Fruit fly (Drosophila melanogaster) whole organism, prepupa: ENCODE data around the gene CG6928.

Experiments used
- CG10631 ChIP-seq: fragments of 200-800 bp; sonication (Bioruptor generic); optimal IDR thresholded peaks from 2 replicates; lab custom pipeline; 2016; ENCODE audit warnings: missing biosample characterization, missing genetic modification characterization
- CG10669 ChIP-seq: fragments of 200-800 bp; sonication (Bioruptor generic); optimal IDR thresholded peaks from 3 replicates; lab custom pipeline; 2018; ENCODE audit warnings: missing biosample characterization, mild to moderate bottlenecking, missing genetic modification characterization, moderate library complexity
- CG11294 ChIP-seq: fragments of 200-800 bp; sonication (Bioruptor generic); IDR thresholded peaks from 2 replicates; pipeline ENCODE4 v1.3.6; 2022; ENCODE audit warnings: missing biosample characterization, missing genetic modification characterization
- CG11762 ChIP-seq: fragments of 200-800 bp; sonication (Bioruptor generic); optimal IDR thresholded peaks from 3 replicates; lab custom pipeline; 2016; ENCODE audit warnings: missing biosample characterization, missing genetic modification characterization; ENCODE audit not compliant: insufficient read depth
- CG11902 ChIP-seq: fragments of 200-800 bp; sonication (Bioruptor generic); optimal IDR thresholded peaks from 3 replicates; lab custom pipeline; 2016; ENCODE audit warnings: missing biosample characterization, missing genetic modification characterization
- CG15336 ChIP-seq: fragments of 200-800 bp; sonication (Bioruptor generic); IDR thresholded peaks from 2 replicates; pipeline ENCODE4 v1.3.6; 2022; ENCODE audit warnings: missing biosample characterization, missing genetic modification characterization
- CG16779 ChIP-seq: fragments of 200-800 bp; sonication (Bioruptor generic); optimal IDR thresholded peaks from 3 replicates; lab custom pipeline; 2017; ENCODE audit warnings: missing biosample characterization, mild to moderate bottlenecking, missing genetic modification characterization
- CG3032 ChIP-seq: fragments of 200-800 bp; optimal IDR thresholded peaks from 2 replicates; lab custom pipeline; 2019; ENCODE audit warnings: missing biosample characterization, mild to moderate bottlenecking, missing genetic modification characterization, moderate library complexity
- CG31627 ChIP-seq: fragments of 200-800 bp; sonication (Bioruptor generic); optimal IDR thresholded peaks from 3 replicates; lab custom pipeline; 2016; ENCODE audit warnings: missing biosample characterization, missing genetic modification characterization
- CG34406 ChIP-seq: fragments of 200-800 bp; sonication (Bioruptor generic); optimal IDR thresholded peaks from 3 replicates; lab custom pipeline; 2016; ENCODE audit warnings: missing biosample characterization, missing genetic modification characterization
- CG3919 ChIP-seq: fragments of 200-800 bp; sonication (Bioruptor generic); optimal IDR thresholded peaks from 3 replicates; lab custom pipeline; 2016; ENCODE audit warnings: missing biosample characterization, missing genetic modification characterization
- CG4318 ChIP-seq: fragments of 200-800 bp; sonication (Bioruptor generic); optimal IDR thresholded peaks from 3 replicates; lab custom pipeline; 2017; ENCODE audit warnings: missing biosample characterization, mild to moderate bottlenecking, missing genetic modification characterization
- CG6163 ChIP-seq: fragments of 200-800 bp; sonication (Bioruptor generic); IDR thresholded peaks from 3 replicates; pipeline ENCODE4 v1.3.6; 2022; ENCODE audit warnings: missing biosample characterization, missing genetic modification characterization
- CG6792 ChIP-seq: fragments of 200-800 bp; sonication (Bioruptor generic); optimal IDR thresholded peaks from 3 replicates; lab custom pipeline; 2016; ENCODE audit warnings: missing biosample characterization, missing genetic modification characterization
- CG6808 ChIP-seq: fragments of 200-800 bp; sonication (Bioruptor generic); optimal IDR thresholded peaks from 3 replicates; lab custom pipeline; 2017; ENCODE audit warnings: missing biosample characterization, missing genetic modification characterization, mild to moderate bottlenecking, moderate library complexity, missing genetic modification reagents
- CG6854 ChIP-seq: fragments of 200-800 bp; sonication (Bioruptor generic); optimal IDR thresholded peaks from 2 replicates; lab custom pipeline; 2017; ENCODE audit warnings: missing biosample characterization, mild to moderate bottlenecking, missing genetic modification characterization
- CG7368 ChIP-seq: fragments of 200-800 bp; sonication (Bioruptor generic); optimal IDR thresholded peaks from 3 replicates; lab custom pipeline; 2016; ENCODE audit warnings: missing biosample characterization, missing genetic modification characterization
- CG8319 ChIP-seq: fragments of 200-800 bp; sonication (Bioruptor generic); optimal IDR thresholded peaks from 3 replicates; lab custom pipeline; 2016; ENCODE audit warnings: missing biosample characterization, missing genetic modification characterization
- CG9139 ChIP-seq: fragments of 200-800 bp; sonication (Bioruptor generic); optimal IDR thresholded peaks from 3 replicates; lab custom pipeline; 2017; ENCODE audit warnings: missing biosample characterization, mild to moderate bottlenecking, missing genetic modification characterization
- Eip75B ChIP-seq: fragments of 200-800 bp; sonication (Bioruptor generic); optimal IDR thresholded peaks from 3 replicates; lab custom pipeline; 2016; ENCODE audit warnings: missing biosample characterization, missing genetic modification characterization
- Eip78C ChIP-seq: fragments of 200-800 bp; sonication (Bioruptor generic); peaks from one replicate; lab custom pipeline; 2016; ENCODE audit warnings: missing biosample characterization, missing genetic modification characterization
- Eip93F ChIP-seq: fragments of 200-800 bp; sonication (Bioruptor generic); optimal IDR thresholded peaks from 2 replicates; lab custom pipeline; 2016; ENCODE audit warnings: missing biosample characterization, mild to moderate bottlenecking, missing genetic modification characterization
- Ets21C ChIP-seq: fragments of 200-800 bp; sonication (Bioruptor generic); optimal IDR thresholded peaks from 3 replicates; lab custom pipeline; 2016; ENCODE audit warnings: missing biosample characterization, missing genetic modification characterization
- Ets96B ChIP-seq: fragments of 200-800 bp; optimal IDR thresholded peaks from 2 replicates; lab custom pipeline; 2019; ENCODE audit warnings: missing biosample characterization, mild to moderate bottlenecking, missing genetic modification characterization, moderate library complexity
- Gug ChIP-seq: fragments of 200-800 bp; sonication (Bioruptor generic); IDR thresholded peaks from 2 replicates; pipeline ENCODE4 v1.3.6; 2022; ENCODE audit warnings: missing biosample characterization, missing genetic modification characterization
- Hr38 ChIP-seq: sonication (Bioruptor generic); optimal IDR thresholded peaks from 2 replicates; lab custom pipeline; 2016; ENCODE audit warnings: missing biosample characterization, missing genetic modification characterization
- Hr39 ChIP-seq: fragments of 200-800 bp; sonication (Bioruptor generic); optimal IDR thresholded peaks from 2 replicates; lab custom pipeline; 2016; ENCODE audit warnings: missing biosample characterization, missing genetic modification characterization
- Hr4 ChIP-seq: fragments of 200-800 bp; sonication (Bioruptor generic); optimal IDR thresholded peaks from 3 replicates; lab custom pipeline; 2016; ENCODE audit warnings: missing biosample characterization, missing genetic modification characterization
- Lpt ChIP-seq: fragments of 200-800 bp; sonication (Bioruptor generic); optimal IDR thresholded peaks from 3 replicates; lab custom pipeline; 2016; ENCODE audit warnings: missing biosample characterization, missing genetic modification characterization
- Met ChIP-seq: fragments of 200-800 bp; sonication (Bioruptor generic); optimal IDR thresholded peaks from 3 replicates; lab custom pipeline; 2016; ENCODE audit warnings: missing biosample characterization, missing genetic modification characterization
- OdsH ChIP-seq: fragments of 200-800 bp; sonication (Bioruptor generic); optimal IDR thresholded peaks from 3 replicates; lab custom pipeline; 2016; ENCODE audit warnings: missing biosample characterization, missing genetic modification characterization
- Sox102F ChIP-seq: fragments of 200-800 bp; sonication (Bioruptor generic); optimal IDR thresholded peaks from 2 replicates; lab custom pipeline; 2016; ENCODE audit warnings: missing biosample characterization, mild to moderate bottlenecking, missing genetic modification characterization
- Sox14 ChIP-seq: fragments of 200-800 bp; sonication (Bioruptor generic); optimal IDR thresholded peaks from 3 replicates; lab custom pipeline; 2016; ENCODE audit warnings: missing biosample characterization, missing genetic modification characterization
- Sox15 ChIP-seq: fragments of 200-800 bp; sonication (Bioruptor generic); optimal IDR thresholded peaks from 3 replicates; lab custom pipeline; 2016; ENCODE audit warnings: missing biosample characterization, missing genetic modification characterization
- achi ChIP-seq: fragments of 200-800 bp; sonication (Bioruptor generic); optimal IDR thresholded peaks from 3 replicates; lab custom pipeline; 2016; ENCODE audit warnings: missing biosample characterization, missing genetic modification characterization
- acj6 ChIP-seq: fragments of 200-800 bp; sonication (Bioruptor generic); optimal IDR thresholded peaks from 3 replicates; lab custom pipeline; 2016; ENCODE audit warnings: missing biosample characterization, missing genetic modification characterization
- cyc ChIP-seq: fragments of 200-800 bp; sonication (Bioruptor generic); optimal IDR thresholded peaks from 3 replicates; lab custom pipeline; 2016; ENCODE audit warnings: missing biosample characterization, missing genetic modification characterization
- dac ChIP-seq: fragments of 200-800 bp; sonication (Bioruptor generic); optimal IDR thresholded peaks from 2 replicates; lab custom pipeline; 2017; ENCODE audit warnings: missing biosample characterization, mild to moderate bottlenecking, missing genetic modification characterization
- eg ChIP-seq: fragments of 200-800 bp; sonication (Bioruptor generic); IDR thresholded peaks from 3 replicates; pipeline ENCODE4 v1.3.6; 2022; ENCODE audit warnings: missing biosample characterization, missing genetic modification characterization
- esn ChIP-seq: fragments of 200-800 bp; sonication (Bioruptor generic); optimal IDR thresholded peaks from 2 replicates; lab custom pipeline; 2016; ENCODE audit warnings: missing biosample characterization, mild to moderate bottlenecking, missing genetic modification characterization, moderate library complexity
- fd85E ChIP-seq: fragments of 200-800 bp; sonication (Bioruptor generic); optimal IDR thresholded peaks from 3 replicates; lab custom pipeline; 2016; ENCODE audit warnings: missing biosample characterization, missing genetic modification characterization
- fkh ChIP-seq: fragments of 200-800 bp; sonication (Bioruptor generic); optimal IDR thresholded peaks from 3 replicates; lab custom pipeline; 2017; ENCODE audit warnings: missing biosample characterization, mild to moderate bottlenecking, missing genetic modification characterization, moderate library complexity
- lz ChIP-seq: fragments of 200-800 bp; sonication (Bioruptor generic); optimal IDR thresholded peaks from 3 replicates; lab custom pipeline; 2016; ENCODE audit warnings: missing biosample characterization, missing genetic modification characterization
- salr ChIP-seq, 2 experiments: fragments of 200-800 bp; sonication (Bioruptor generic); optimal IDR thresholded peaks; 3 replicates each; lab custom pipeline; 2016 to 2018; ENCODE audit warnings: missing biosample characterization in 2 of 2, missing genetic modification characterization in 2 of 2, mild to moderate bottlenecking in 1 of 2
- topi ChIP-seq: fragments of 200-800 bp; sonication (Bioruptor generic); optimal IDR thresholded peaks from 3 replicates; lab custom pipeline; 2016; ENCODE audit warnings: missing biosample characterization, missing genetic modification characterization

Gene CG6928

DNA sequence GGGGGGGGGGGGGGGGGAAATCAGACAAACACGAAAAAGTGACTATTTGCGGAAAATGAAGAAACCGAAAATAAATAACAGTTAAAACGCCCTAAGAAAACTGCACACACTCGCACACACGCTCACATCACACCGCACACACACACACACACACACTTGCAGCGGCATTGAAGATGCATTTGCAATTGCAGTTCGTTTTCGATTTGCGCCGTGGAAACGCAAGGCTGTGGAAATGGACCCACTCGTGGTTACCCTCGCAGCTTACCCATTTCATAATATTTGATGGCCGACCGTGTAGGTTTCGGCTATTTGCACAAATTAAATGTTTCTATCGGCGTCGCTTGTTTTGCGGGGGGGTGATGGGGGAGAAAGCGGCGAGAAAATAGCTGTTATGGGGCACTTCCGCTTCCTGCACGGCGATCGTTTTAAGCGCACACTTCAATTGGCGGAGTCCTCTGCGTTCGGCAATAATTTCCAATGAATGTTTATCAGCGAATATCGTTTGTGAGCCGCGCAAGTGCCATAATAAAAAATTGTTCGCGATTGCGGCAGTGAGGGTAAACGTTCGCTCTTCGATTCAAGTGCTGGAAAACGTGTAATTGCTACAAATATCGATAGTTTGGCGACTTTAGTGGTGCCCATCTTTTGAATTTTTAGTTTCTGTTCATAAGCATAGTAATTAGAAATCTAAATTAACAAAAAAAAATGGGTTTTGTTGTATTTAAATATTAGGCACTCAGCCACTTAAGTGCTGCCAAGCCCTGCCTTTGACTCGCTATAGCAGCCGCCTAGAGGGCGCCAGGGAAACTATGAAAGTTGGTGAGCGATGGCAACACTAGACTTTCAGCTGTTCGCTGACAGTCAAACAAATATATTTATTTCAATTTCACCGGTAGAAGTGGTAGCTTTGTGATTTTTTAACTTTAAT, at the start of gene CG6928, which contains the start of gene Pop2:
Gene CG6928, plus strand, starts transcription at position 835 of the 928 bp plus-strand sequence.
Gene Pop2, minus strand, starts transcription at position 595 of the 928 bp plus-strand sequence.
- TF ChIP-seq CG11902 (GFP tag; lab: Kevin White, UChicago) = peak; percentile 39
- TF ChIP-seq Sox102F (GFP tag; lab: Kevin White, UChicago) = peak; percentile 52
- TF ChIP-seq salr (GFP tag; optimal IDR thresholded peaks at IDR 0.05; lab: Kevin White, UChicago) = peak in 1 of 2 experiments; percentile 6
- peak; percentile 61; the same call in 1 of the 3 replicates for TF ChIP-seq CG6163
- TF ChIP-seq CG10669 (GFP tag; lab: Kevin White, UChicago) = no peak
- TF ChIP-seq Eip78C (GFP tag; lab: Kevin White, UChicago) = peak; percentile 83
- no peak for TF ChIP-seq dac (GFP tag; lab: Kevin White, UChicago)
- no peak for TF ChIP-seq CG16779
- peak; percentile 80 for TF ChIP-seq cyc (GFP tag; lab: Kevin White, UChicago)
- no peak for TF ChIP-seq CG4318 (GFP tag; lab: Kevin White, UChicago)
- TF ChIP-seq CG15336 (GFP tag; lab: Robert Waterston, UW) = peak; percentile 26; the same call in 1 of the 2 replicates
- TF ChIP-seq CG11762 (GFP tag; lab: Kevin White, UChicago) = no peak
- TF ChIP-seq CG11294 (GFP tag; lab: Robert Waterston, UW) = peak; percentile 19; the same call in 1 of the 2 replicates
- peak; percentile 73 for TF ChIP-seq esn (GFP tag; lab: Kevin White, UChicago)
- TF ChIP-seq CG7368 (GFP tag; lab: Kevin White, UChicago) = peak; percentile 21
- peak; percentile 79 for TF ChIP-seq lz (GFP tag; lab: Kevin White, UChicago)
- peak; percentile 63 for TF ChIP-seq Hr4 (GFP tag; lab: Kevin White, UChicago)
- no peak for TF ChIP-seq Eip93F (GFP tag; lab: Kevin White, UChicago)
- TF ChIP-seq Sox14 (GFP tag; lab: Kevin White, UChicago) = peak; percentile 69
- TF ChIP-seq CG31627 (GFP tag; lab: Kevin White, UChicago) = peak; percentile 84
- TF ChIP-seq eg (GFP tag; lab: Robert Waterston, UW) = peak; percentile 59
- TF ChIP-seq Eip75B (GFP tag; lab: Kevin White, UChicago) = peak; percentile 55
- peak; percentile 12 for TF ChIP-seq CG6792 (GFP tag; lab: Kevin White, UChicago)
- peak; percentile 66 for TF ChIP-seq OdsH (GFP tag; lab: Kevin White, UChicago)
- TF ChIP-seq fd85E (GFP tag; lab: Kevin White, UChicago) = peak; percentile 24
- peak; percentile 75 for TF ChIP-seq Hr38 (GFP tag; lab: Kevin White, UChicago)
- TF ChIP-seq CG3919 = no peak
- TF ChIP-seq fkh (GFP tag; lab: Kevin White, UChicago) = peak; percentile 29
- peak; percentile 71 for TF ChIP-seq acj6 (GFP tag; lab: Kevin White, UChicago)
- peak; percentile 75 for TF ChIP-seq CG10631
- peak; percentile 33 for TF ChIP-seq CG3032 (tag; lab: Kevin White, UChicago)
- TF ChIP-seq achi = peak; percentile 79
- peak; percentile 80 for TF ChIP-seq Hr39 (GFP tag; lab: Kevin White, UChicago)
- peak; percentile 59 for TF ChIP-seq topi (GFP tag; lab: Kevin White, UChicago)
- peak; percentile 100 for TF ChIP-seq CG6808
- peak; percentile 51 for TF ChIP-seq Sox15
- peak; percentile 68 for TF ChIP-seq Ets21C
- peak; percentile 38 for TF ChIP-seq CG9139
- TF ChIP-seq Met (GFP tag; lab: Kevin White, UChicago) = peak; percentile 45
- no peak for TF ChIP-seq CG6854
- 0 out of 2 replicates have a peak, but pooled peaks have one; percentile 39 for TF ChIP-seq Gug (GFP tag; lab: Robert Waterston, UW)
- TF ChIP-seq Ets96B (tag; lab: Kevin White, UChicago) = no peak
- peak; percentile 35 for TF ChIP-seq CG8319 (GFP tag; lab: Kevin White, UChicago)
- peak; percentile 22 for TF ChIP-seq CG34406 (GFP tag; lab: Kevin White, UChicago)
- peak; percentile 8 for TF ChIP-seq Lpt (GFP tag; lab: Kevin White, UChicago)
